Fruit fly (Drosophila melanogaster) whole organism, embryonic: ENCODE results near the gene CG2129.

Experiments used
- Abd-B ChIP-seq: fragments of 200-800 bp; sonication (Bioruptor generic); optimal IDR thresholded peaks from 2 replicates; lab custom pipeline; 2018; ENCODE audit warnings: missing biosample characterization, mild to moderate bottlenecking, missing genetic modification characterization, moderate library complexity
- C15 ChIP-seq: fragments of 200-800 bp; sonication (Bioruptor generic); IDR thresholded peaks from 3 replicates; pipeline ENCODE4 v1.3.6; 2022; ENCODE audit warnings: missing biosample characterization, missing genetic modification characterization
- CG10959 ChIP-seq: fragments of 200-800 bp; sonication (Bioruptor generic); IDR thresholded peaks from 2 replicates; pipeline ENCODE4 v1.3.6; 2022; ENCODE audit warnings: missing biosample characterization, missing genetic modification characterization
- CG10979 ChIP-seq: fragments of 200-800 bp; sonication (Bioruptor generic); optimal IDR thresholded peaks from 2 replicates; lab custom pipeline; 2018; ENCODE audit warnings: missing biosample characterization, mild to moderate bottlenecking, missing genetic modification characterization, moderate library complexity
- CG12659 ChIP-seq: fragments of 200-800 bp; sonication (Bioruptor generic); optimal IDR thresholded peaks from 3 replicates; lab custom pipeline; 2017; ENCODE audit warnings: mild to moderate bottlenecking, missing biosample characterization, missing genetic modification reagents, missing genetic modification characterization
- CG13296 ChIP-seq: fragments of 200-800 bp; sonication (Bioruptor generic); optimal IDR thresholded peaks from 3 replicates; lab custom pipeline; 2018; ENCODE audit warnings: missing biosample characterization, mild to moderate bottlenecking, missing genetic modification characterization
- CG13894 ChIP-seq: fragments of 200-800 bp; sonication (Bioruptor generic); optimal IDR thresholded peaks from 3 replicates; lab custom pipeline; 2018; ENCODE audit warnings: missing biosample characterization, mild to moderate bottlenecking, missing genetic modification characterization, moderate library complexity
- CG2129 ChIP-seq: fragments of 200-800 bp; sonication (Bioruptor generic); IDR thresholded peaks from 2 replicates; pipeline ENCODE4 v1.3.6; 2022; ENCODE audit warnings: missing biosample characterization, missing genetic modification characterization; ENCODE audit not compliant: partially characterized antibody
- CG2712 ChIP-seq: fragments of 200-800 bp; optimal IDR thresholded peaks from 3 replicates; lab custom pipeline; 2019; ENCODE audit warnings: missing biosample characterization, mild to moderate bottlenecking, missing genetic modification characterization, moderate library complexity
- CG32532 ChIP-seq: fragments of 200-800 bp; sonication (Bioruptor generic); IDR thresholded peaks from 2 replicates; pipeline ENCODE4 v1.3.6; 2022; ENCODE audit warnings: missing biosample characterization, missing genetic modification characterization
- CG34224 ChIP-seq: fragments of 200-800 bp; sonication (Bioruptor generic); IDR thresholded peaks from 3 replicates; pipeline ENCODE4 v1.3.6; 2022; ENCODE audit warnings: missing biosample characterization, missing genetic modification characterization; ENCODE audit not compliant: partially characterized antibody
- CG34422 ChIP-seq: fragments of 200-800 bp; sonication (Bioruptor generic); IDR thresholded peaks from 3 replicates; pipeline ENCODE4 v1.3.6; 2022; ENCODE audit warnings: missing biosample characterization, missing genetic modification characterization
- CG3838 ChIP-seq: fragments of 200-800 bp; sonication (Bioruptor generic); optimal IDR thresholded peaks from 3 replicates; lab custom pipeline; 2016; ENCODE audit warnings: missing biosample characterization, missing genetic modification characterization
- CG4424 ChIP-seq: fragments of 200-800 bp; sonication (Bioruptor generic); optimal IDR thresholded peaks from 3 replicates; lab custom pipeline; 2016; ENCODE audit warnings: missing biosample characterization, missing genetic modification characterization
- CG6254 ChIP-seq: fragments of 200-800 bp; sonication (Bioruptor generic); optimal IDR thresholded peaks from 3 replicates; lab custom pipeline; 2017; ENCODE audit warnings: mild to moderate bottlenecking, missing biosample characterization, missing genetic modification reagents, missing genetic modification characterization
- CG6654 ChIP-seq: fragments of 200-800 bp; sonication (Bioruptor generic); optimal IDR thresholded peaks from 2 replicates; lab custom pipeline; 2017; ENCODE audit warnings: missing biosample characterization, mild to moderate bottlenecking, missing genetic modification characterization
- CG7745 ChIP-seq: fragments of 200-800 bp; sonication (Bioruptor generic); optimal IDR thresholded peaks from 2 replicates; lab custom pipeline; 2018; ENCODE audit warnings: missing biosample characterization, mild to moderate bottlenecking, missing genetic modification characterization, moderate library complexity
- CG9932 ChIP-seq: fragments of 200-800 bp; sonication (Bioruptor generic); IDR thresholded peaks from 2 replicates; pipeline ENCODE4 v1.3.6; 2022; ENCODE audit warnings: missing biosample characterization, missing genetic modification characterization
- Doc2 ChIP-seq: fragments of 200-800 bp; sonication (Bioruptor generic); IDR thresholded peaks from 2 replicates; pipeline ENCODE4 v1.3.6; 2022; ENCODE audit warnings: missing biosample characterization, missing genetic modification characterization
- Eip74EF ChIP-seq, 2 experiments: fragments of 200-800 bp in 1 of 2; fragments of >200 bp in 1 of 2; sonication (Bioruptor generic) in 1 of 2; optimal IDR thresholded peaks; 2 replicates each; lab custom pipeline; 2017 to 2019; ENCODE audit warnings: missing biosample characterization in 2 of 2, missing genetic modification characterization in 2 of 2, mild to moderate bottlenecking in 1 of 2, moderate library complexity in 1 of 2
- HmgD ChIP-seq: fragments of 200-800 bp; sonication (Bioruptor generic); optimal IDR thresholded peaks from 3 replicates; lab custom pipeline; 2016; ENCODE audit warnings: missing biosample characterization, missing genetic modification characterization
- Jarid2 ChIP-seq: fragments of 200-800 bp; sonication (Bioruptor generic); optimal IDR thresholded peaks from 3 replicates; lab custom pipeline; 2017; ENCODE audit warnings: mild to moderate bottlenecking, missing biosample characterization, missing genetic modification reagents, missing genetic modification characterization
- Lhr ChIP-seq: fragments of 200-800 bp; sonication (Bioruptor generic); optimal IDR thresholded peaks from 3 replicates; lab custom pipeline; 2017; ENCODE audit warnings: mild to moderate bottlenecking, missing biosample characterization, missing genetic modification reagents, missing genetic modification characterization
- MBD-R2 ChIP-seq: fragments of 200-800 bp; sonication (Bioruptor generic); IDR thresholded peaks from 2 replicates; pipeline ENCODE4 v1.3.6; 2022; ENCODE audit warnings: missing biosample characterization, missing genetic modification characterization
- Mes4 ChIP-seq: fragments of 200-800 bp; sonication (Bioruptor generic); optimal IDR thresholded peaks from 2 replicates; lab custom pipeline; 2016; ENCODE audit warnings: missing biosample characterization, missing genetic modification characterization
- Nf-YB ChIP-seq: fragments of 200-800 bp; sonication (Bioruptor generic); optimal IDR thresholded peaks from 3 replicates; lab custom pipeline; 2019; ENCODE audit warnings: missing biosample characterization, mild to moderate bottlenecking, missing genetic modification characterization, moderate library complexity
- Pdp1 ChIP-seq, 2 experiments: fragments of 200-800 bp; sonication (Bioruptor generic); optimal IDR thresholded peaks; 3 replicates each; lab custom pipeline; 2016; ENCODE audit warnings: missing biosample characterization in 2 of 2, missing genetic modification characterization in 2 of 2, mild to moderate bottlenecking in 1 of 2, moderate library complexity in 1 of 2
- Poxn ChIP-seq: fragments of 200-800 bp; sonication (Bioruptor generic); IDR thresholded peaks from 2 replicates; pipeline ENCODE4 v1.3.6; 2022; ENCODE audit warnings: missing biosample characterization, missing genetic modification characterization
- Scr ChIP-seq: fragments of 200-800 bp; sonication (Bioruptor generic); IDR thresholded peaks from 2 replicates; pipeline ENCODE4 v1.3.6; 2022; ENCODE audit warnings: missing biosample characterization, missing genetic modification characterization; ENCODE audit not compliant: partially characterized antibody
- Sry-β ChIP-seq: fragments of 200-800 bp; sonication (Bioruptor generic); optimal IDR thresholded peaks from 2 replicates; lab custom pipeline; 2018; ENCODE audit warnings: missing biosample characterization, mild to moderate bottlenecking, missing genetic modification characterization, moderate library complexity
- amos ChIP-seq: fragments of 200-800 bp; sonication (Bioruptor generic); IDR thresholded peaks from 2 replicates; pipeline ENCODE4 v1.3.6; 2022; ENCODE audit warnings: missing biosample characterization, missing genetic modification characterization; ENCODE audit not compliant: partially characterized antibody
- cato ChIP-seq: fragments of 200-800 bp; sonication (Bioruptor generic); optimal IDR thresholded peaks from 2 replicates; lab custom pipeline; 2016; ENCODE audit warnings: missing biosample characterization, missing genetic modification characterization, borderline replicate concordance
- chn ChIP-seq: fragments of 200-800 bp; sonication (Bioruptor generic); optimal IDR thresholded peaks from 2 replicates; lab custom pipeline; 2016; ENCODE audit warnings: missing biosample characterization, missing genetic modification characterization
- crp ChIP-seq, 2 experiments: fragments of 200-800 bp; sonication (Bioruptor generic); optimal IDR thresholded peaks; 2 replicates in 1 of 2; 3 replicates in 1 of 2; lab custom pipeline; 2017; ENCODE audit warnings: missing biosample characterization in 2 of 2, missing genetic modification characterization in 2 of 2, mild to moderate bottlenecking in 1 of 2, moderate library complexity in 1 of 2
- dmrt99B ChIP-seq: fragments of 200-800 bp; sonication (Bioruptor generic); optimal IDR thresholded peaks from 2 replicates; lab custom pipeline; 2018; ENCODE audit warnings: missing biosample characterization, mild to moderate bottlenecking, missing genetic modification characterization, moderate library complexity
- ftz-f1 ChIP-seq: fragments of 200-800 bp; sonication (Bioruptor generic); optimal IDR thresholded peaks from 2 replicates; lab custom pipeline; 2016; ENCODE audit warnings: missing biosample characterization, missing genetic modification characterization
- kah ChIP-seq: fragments of 200-800 bp; sonication (Bioruptor generic); optimal IDR thresholded peaks from 2 replicates; lab custom pipeline; 2018; ENCODE audit warnings: missing biosample characterization, mild to moderate bottlenecking, missing genetic modification characterization
- mam ChIP-seq: fragments of 200-800 bp; sonication (Bioruptor generic); optimal IDR thresholded peaks from 3 replicates; lab custom pipeline; 2016; ENCODE audit warnings: missing biosample characterization, missing genetic modification characterization
- pnt ChIP-seq: fragments of 200-800 bp; sonication (Bioruptor generic); optimal IDR thresholded peaks from 3 replicates; lab custom pipeline; 2016; ENCODE audit warnings: missing biosample characterization, missing genetic modification characterization
- ro ChIP-seq: fragments of 200-800 bp; sonication (Bioruptor generic); IDR thresholded peaks from 2 replicates; pipeline ENCODE4 v1.3.6; 2022; ENCODE audit warnings: missing biosample characterization, missing genetic modification characterization
- row ChIP-seq: fragments of 200-800 bp; sonication (Bioruptor generic); IDR thresholded peaks from 3 replicates; pipeline ENCODE4 v1.3.6; 2022; ENCODE audit warnings: missing biosample characterization, missing genetic modification characterization
- run ChIP-seq: fragments of 200-800 bp; sonication (Bioruptor generic); optimal IDR thresholded peaks from 3 replicates; lab custom pipeline; 2018; ENCODE audit warnings: missing biosample characterization, mild to moderate bottlenecking, missing genetic modification characterization
- sens ChIP-seq: fragments of 200-800 bp; sonication (Bioruptor generic); peaks from one replicate; lab custom pipeline; 2016; ENCODE audit warnings: missing biosample characterization, missing genetic modification characterization
- sr ChIP-seq: fragments of 200-800 bp; sonication (Bioruptor generic); IDR thresholded peaks from 3 replicates; pipeline ENCODE4 v1.3.6; 2022; ENCODE audit warnings: missing biosample characterization, missing genetic modification characterization
- twi ChIP-seq: fragments of 200-800 bp; optimal IDR thresholded peaks from 2 replicates; lab custom pipeline; 2019; ENCODE audit warnings: missing biosample characterization, mild to moderate bottlenecking, missing genetic modification characterization, moderate library complexity
- unc-4 ChIP-seq: fragments of 200-800 bp; sonication (Bioruptor generic); IDR thresholded peaks from 2 replicates; pipeline ENCODE4 v1.3.6; 2022; ENCODE audit warnings: missing biosample characterization, missing genetic modification characterization; ENCODE audit not compliant: partially characterized antibody
- wdn ChIP-seq: fragments of 200-800 bp; sonication (Bioruptor generic); IDR thresholded peaks from 2 replicates; pipeline ENCODE4 v1.3.6; 2022; ENCODE audit warnings: missing biosample characterization, missing genetic modification characterization

CG2129 gene

DNA sequence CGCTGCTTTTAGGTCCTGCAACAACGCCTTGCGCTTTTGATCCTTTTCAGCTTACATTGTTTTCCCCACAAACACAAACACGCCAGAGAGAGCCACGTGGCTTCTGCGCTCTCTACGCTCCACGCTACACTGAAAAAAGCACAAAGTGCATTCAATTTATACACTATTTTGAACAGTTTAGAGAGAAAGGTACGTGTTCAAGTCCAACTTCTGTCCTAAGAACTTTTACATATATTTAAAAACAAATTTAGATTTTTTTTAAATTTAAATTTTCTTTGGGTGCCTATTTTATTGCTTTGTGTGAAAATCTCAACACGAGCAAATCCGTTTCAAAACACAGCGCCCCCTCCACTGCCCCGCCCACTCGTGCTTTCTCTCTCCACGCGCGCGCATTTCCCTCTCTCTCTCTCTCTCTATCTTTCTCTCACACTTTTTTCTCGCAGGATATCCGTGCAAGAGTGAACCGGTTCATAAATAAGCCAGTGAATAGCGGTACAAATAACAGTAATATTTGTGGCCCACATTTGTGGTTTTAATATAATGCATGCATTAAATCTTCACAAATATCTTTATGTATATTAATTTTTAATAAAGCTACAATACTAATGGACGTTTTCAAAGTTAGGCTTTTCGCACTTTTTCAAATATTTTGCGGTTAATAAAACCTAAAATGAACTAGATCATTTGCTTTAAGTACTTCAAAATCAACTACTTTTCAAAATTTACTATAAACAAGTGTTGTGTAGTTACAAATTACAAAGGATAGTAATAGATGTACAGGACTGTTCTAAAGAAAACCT is 45.4 kb upstream of the CG2129 start (continued):
- TF ChIP-seq CG9932 (GFP tag; lab: Robert Waterston, UW), result peak; percentile 72
- TF ChIP-seq Poxn (GFP tag; lab: Robert Waterston, UW), result peak; percentile 52
- TF ChIP-seq ro (GFP tag; lab: Robert Waterston, UW), result 0 out of 2 replicates have a peak, but pooled peaks have one; percentile 41
- peak; percentile 62 for TF ChIP-seq CG6654 (GFP tag; lab: Kevin White, UChicago)
- TF ChIP-seq Pdp1 (GFP tag; optimal IDR thresholded peaks at IDR 0.05; lab: Kevin White, UChicago), result peak; percentile 59
- TF ChIP-seq dmrt99B, result peak; percentile 90
- peak; percentile 85 for TF ChIP-seq CG10979 (tag; lab: Kevin White, UChicago)
- no peak for TF ChIP-seq unc-4
- no peak for TF ChIP-seq HmgD (GFP tag; lab: Kevin White, UChicago)
- peak; percentile 81 for TF ChIP-seq CG4424 (GFP tag; lab: Kevin White, UChicago)
- TF ChIP-seq MBD-R2 (GFP tag; lab: Robert Waterston, UW), result peak; percentile 58; the same call in 1 of the 2 replicates
- TF ChIP-seq row, result peak; percentile 92
- TF ChIP-seq Eip74EF (GFP tag; optimal IDR thresholded peaks at IDR 0.05; lab: Kevin White, UChicago), result peak in 1 of 2 experiments; percentile 79
- TF ChIP-seq Scr (GFP tag; lab: Robert Waterston, UW), result no peak
- TF ChIP-seq wdn, result peak; percentile 67
- peak; percentile 61 for TF ChIP-seq CG3838
- TF ChIP-seq CG2129 (GFP tag; lab: Robert Waterston, UW), result no peak
- no peak for TF ChIP-seq amos (GFP tag; lab: Robert Waterston, UW)
- peak; percentile 93 for TF ChIP-seq sens (GFP tag; lab: Kevin White, UChicago)
- TF ChIP-seq crp (GFP tag; optimal IDR thresholded peaks at IDR 0.05; lab: Kevin White, UChicago), result peak in 1 of 2 experiments; percentile 11
- peak; percentile 42 for TF ChIP-seq kah (GFP tag; lab: Kevin White, UChicago)
- peak; percentile 72; the same call in 1 of the 3 replicates for TF ChIP-seq sr (GFP tag; lab: Robert Waterston, UW)
- TF ChIP-seq twi, result peak; percentile 32
- no peak for TF ChIP-seq ftz-f1
- peak; percentile 74 for TF ChIP-seq run (tag; lab: Kevin White, UChicago)
- peak; percentile 12 for TF ChIP-seq Sry-β
- peak; percentile 64 for TF ChIP-seq CG6254 (GFP tag; lab: Kevin White, UChicago)
- peak; percentile 49; the same call in 1 of the 2 replicates for TF ChIP-seq CG10959 (GFP tag; lab: Robert Waterston, UW)
- peak; percentile 84 for TF ChIP-seq CG34422 (GFP tag; lab: Robert Waterston, UW)
- TF ChIP-seq CG34224, result no peak
- TF ChIP-seq pnt (GFP tag; lab: Kevin White, UChicago), result peak; percentile 51
- TF ChIP-seq CG13296 (GFP tag; lab: Kevin White, UChicago), result peak; percentile 84
- peak; percentile 41 for TF ChIP-seq Jarid2 (GFP tag; lab: Kevin White, UChicago)
- peak; percentile 80 for TF ChIP-seq CG13894 (tag; lab: Kevin White, UChicago)
- peak; percentile 70 for TF ChIP-seq mam (GFP tag; lab: Kevin White, UChicago)
- TF ChIP-seq CG2712 (tag; lab: Kevin White, UChicago), result peak; percentile 87
- peak; percentile 87 for TF ChIP-seq CG32532
- peak; percentile 26 for TF ChIP-seq Mes4
- TF ChIP-seq CG7745 (tag; lab: Kevin White, UChicago), result no peak
- no peak for TF ChIP-seq Doc2 (GFP tag; lab: Robert Waterston, UW)
- peak; percentile 26 for TF ChIP-seq Lhr (GFP tag; lab: Kevin White, UChicago)
- TF ChIP-seq Nf-YB (GFP tag; lab: Kevin White, UChicago), result peak; percentile 63
- peak; percentile 67 for TF ChIP-seq chn (GFP tag; lab: Kevin White, UChicago)
- no peak for TF ChIP-seq cato (GFP tag; lab: Kevin White, UChicago)
- TF ChIP-seq C15, result peak; percentile 69; the same call in 1 of the 3 replicates
- TF ChIP-seq CG12659 (GFP tag; lab: Kevin White, UChicago), result peak; percentile 87
- TF ChIP-seq Abd-B, result peak; percentile 46
